Fruit fly (Drosophila melanogaster) whole organism, adult: ENCODE data around the gene CG32320.

Experiments used
- CG11617 ChIP-seq: fragments of 200-800 bp; sonication (Bioruptor generic); optimal IDR thresholded peaks from 2 replicates; lab custom pipeline; 2017; ENCODE audit warnings: mild to moderate bottlenecking, missing biosample characterization, missing genetic modification reagents, missing genetic modification characterization
- CG12768 ChIP-seq: fragments of 200-800 bp; sonication (Bioruptor generic); optimal IDR thresholded peaks from 2 replicates; lab custom pipeline; 2017; ENCODE audit warnings: missing biosample characterization, missing genetic modification characterization, mild to moderate bottlenecking, moderate library complexity, missing genetic modification reagents
- CG14711 ChIP-seq: fragments of 200-800 bp; sonication (Bioruptor generic); optimal IDR thresholded peaks from 2 replicates; lab custom pipeline; 2018; ENCODE audit warnings: missing biosample characterization, mild to moderate bottlenecking, missing genetic modification characterization, moderate library complexity
- CG1620 ChIP-seq: fragments of 200-800 bp; sonication (Bioruptor generic); optimal IDR thresholded peaks from 2 replicates; lab custom pipeline; 2016; ENCODE audit warnings: missing biosample characterization, missing genetic modification characterization
- CG33017 ChIP-seq: fragments of 200-800 bp; sonication (Bioruptor generic); optimal IDR thresholded peaks from 2 replicates; lab custom pipeline; 2018; ENCODE audit warnings: missing biosample characterization, mild to moderate bottlenecking, missing genetic modification characterization, moderate library complexity
- CG5204 ChIP-seq: fragments of 200-800 bp; sonication (Bioruptor generic); optimal IDR thresholded peaks from 2 replicates; lab custom pipeline; 2016; ENCODE audit warnings: missing biosample characterization, missing genetic modification characterization
- CG7045 ChIP-seq: fragments of 200-800 bp; sonication (Bioruptor generic); optimal IDR thresholded peaks from 2 replicates; lab custom pipeline; 2017; ENCODE audit warnings: missing biosample characterization, mild to moderate bottlenecking, missing genetic modification characterization
- CG7101 ChIP-seq: fragments of 200-800 bp; sonication (Bioruptor generic); optimal IDR thresholded peaks from 2 replicates; lab custom pipeline; 2018; ENCODE audit warnings: missing biosample characterization, mild to moderate bottlenecking, missing genetic modification characterization, moderate library complexity
- Clk ChIP-seq: fragments of 200-800 bp; sonication (Bioruptor generic); optimal IDR thresholded peaks from 2 replicates; lab custom pipeline; 2017; ENCODE audit warnings: missing biosample characterization, missing genetic modification characterization
- Crg-1 ChIP-seq: fragments of 200-800 bp; sonication (Bioruptor generic); optimal IDR thresholded peaks from 2 replicates; lab custom pipeline; 2016; ENCODE audit warnings: missing biosample characterization, missing genetic modification characterization
- Hr96 ChIP-seq: fragments of 200-800 bp; sonication (Bioruptor generic); optimal IDR thresholded peaks from 2 replicates; lab custom pipeline; 2016; ENCODE audit warnings: missing biosample characterization, missing genetic modification characterization
- Mnt ChIP-seq: fragments of 200-800 bp; sonication (Bioruptor generic); optimal IDR thresholded peaks from 2 replicates; lab custom pipeline; 2016; ENCODE audit warnings: missing biosample characterization, mild to moderate bottlenecking, missing genetic modification characterization
- bab1 ChIP-seq: fragments of 200-800 bp; sonication (Bioruptor generic); optimal IDR thresholded peaks from 3 replicates; lab custom pipeline; 2019; ENCODE audit warnings: missing biosample characterization, mild to moderate bottlenecking, missing genetic modification characterization, moderate library complexity
- cic ChIP-seq: fragments of 200-800 bp; sonication (Bioruptor generic); optimal IDR thresholded peaks from 2 replicates; lab custom pipeline; 2017; ENCODE audit warnings: missing biosample characterization, mild to moderate bottlenecking, missing genetic modification characterization, moderate library complexity
- cnc ChIP-seq, 2 experiments: fragments of >200 bp; optimal IDR thresholded peaks; 2 replicates each; lab custom pipeline; 2017
- kay ChIP-seq: fragments of 200-800 bp; sonication (Bioruptor generic); peaks from one replicate; lab custom pipeline; 2016; ENCODE audit warnings: missing biosample characterization, missing genetic modification characterization, borderline replicate concordance
- ovo ChIP-seq: fragments of 200-800 bp; sonication (Bioruptor generic); optimal IDR thresholded peaks from 2 replicates; lab custom pipeline; 2016; ENCODE audit warnings: missing biosample characterization, missing genetic modification characterization
- pad ChIP-seq: fragments of 200-800 bp; sonication (Bioruptor generic); optimal IDR thresholded peaks from 3 replicates; lab custom pipeline; 2017; ENCODE audit warnings: missing biosample characterization, missing genetic modification characterization, mild to moderate bottlenecking, moderate library complexity, missing genetic modification reagents
- tj ChIP-seq: fragments of 200-800 bp; sonication (Bioruptor generic); optimal IDR thresholded peaks from 3 replicates; lab custom pipeline; 2017; ENCODE audit warnings: missing biosample characterization, mild to moderate bottlenecking, missing genetic modification characterization, moderate library complexity
- toe ChIP-seq: fragments of 200-800 bp; sonication (Bioruptor generic); optimal IDR thresholded peaks from 2 replicates; lab custom pipeline; 2016; ENCODE audit warnings: missing biosample characterization, missing genetic modification characterization

CG32320 gene

DNA sequence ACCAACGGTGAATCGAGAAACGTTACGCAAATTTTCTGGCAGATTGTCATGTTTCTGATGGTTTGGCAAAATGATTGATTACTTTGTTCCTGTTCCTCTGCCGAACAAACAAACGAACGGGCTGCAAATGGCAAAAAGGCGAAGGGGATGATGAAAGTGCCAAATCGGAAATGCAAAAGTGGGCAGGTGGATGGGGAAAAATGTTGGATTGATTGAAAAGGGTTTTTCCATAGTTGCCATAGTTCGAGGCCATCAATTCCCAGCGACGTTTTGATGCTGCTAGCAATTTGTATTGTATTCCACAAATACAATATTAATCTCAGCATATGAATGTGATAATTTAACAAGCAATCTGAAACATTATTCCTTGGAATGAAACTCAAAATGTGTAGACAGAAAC lies 17.5 kb downstream of the CG32320 start, which contains the start of gene FucTD:
Gene FucTD, plus strand, starts transcription at position 301 of the 400 bp plus-strand sequence.
- TF ChIP-seq ovo = no peak

dm6 chr3L:1417898-1418297 lies 19.5 kb downstream of the CG32320 start:
- TF ChIP-seq cic (GFP tag; lab: Kevin White, UChicago) = no peak
- no peak for TF ChIP-seq CG7045 (GFP tag; lab: Kevin White, UChicago)
- no peak for TF ChIP-seq bab1 (GFP tag; lab: Kevin White, UChicago)
- no peak for TF ChIP-seq kay
- no peak for TF ChIP-seq CG11617
- no peak for TF ChIP-seq Clk
- TF ChIP-seq Crg-1 (GFP tag; lab: Kevin White, UChicago) = no peak

DNA sequence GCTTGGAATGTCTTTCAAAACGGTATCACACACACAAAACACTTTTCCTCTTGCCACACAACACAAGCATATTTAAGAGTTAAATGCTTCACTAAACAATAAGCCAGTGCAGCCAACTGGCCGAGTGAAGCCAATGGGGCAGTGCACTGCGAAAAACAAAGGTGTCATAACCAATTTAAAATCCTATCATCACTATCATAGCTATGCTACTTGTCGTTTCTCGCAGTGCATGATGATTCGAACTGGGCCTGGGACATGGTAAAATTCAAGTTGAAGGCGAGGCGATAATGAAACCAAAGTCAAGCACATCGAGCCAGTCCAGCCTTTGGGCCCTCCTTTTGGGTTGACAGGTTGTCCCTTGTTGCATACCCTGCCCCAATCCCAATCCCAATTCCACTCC lies 20.4 kb downstream of the CG32320 start:
- TF ChIP-seq CG1620 (GFP tag; lab: Kevin White, UChicago) (no peak), CG12768 (GFP tag; lab: Kevin White, UChicago) (no peak), Clk (no peak), CG7101 (tag; lab: Kevin White, UChicago) (no peak), Mnt (GFP tag; lab: Kevin White, UChicago) (no peak), cnc (optimal IDR thresholded peaks at IDR 0.05; lab: Kevin White, UChicago) (no peak), pad (no peak), CG33017 (tag; lab: Kevin White, UChicago) (no peak), Hr96 (GFP tag; lab: Kevin White, UChicago) (no peak), ovo (no peak), tj (GFP tag; lab: Kevin White, UChicago) (no peak), CG5204 (GFP tag; lab: Kevin White, UChicago) (no peak), CG14711 (no peak)

DNA sequence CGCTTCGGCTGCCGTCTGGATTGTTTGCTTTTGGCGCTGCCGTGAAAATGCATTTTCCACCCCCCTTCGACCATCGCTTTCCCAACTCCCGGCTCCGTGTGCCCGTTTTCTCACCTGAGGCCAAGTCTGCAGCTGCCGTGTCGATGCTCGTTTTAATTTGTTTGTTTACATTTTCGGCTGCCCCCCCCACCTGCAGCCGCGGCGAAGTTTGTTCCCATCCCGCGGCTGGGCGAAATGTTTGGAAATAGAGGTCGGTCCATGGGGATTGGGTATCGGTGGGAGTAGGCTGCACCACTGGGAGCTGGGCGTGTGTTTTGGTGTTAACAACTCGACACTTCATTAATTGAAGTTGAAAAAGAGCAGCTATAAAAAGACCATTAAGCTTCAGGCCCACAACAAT lies 21.5 kb downstream of the CG32320 start:
- no peak for TF ChIP-seq CG7101 (tag; lab: Kevin White, UChicago)
- no peak for TF ChIP-seq tj (GFP tag; lab: Kevin White, UChicago)
- TF ChIP-seq CG5204 (GFP tag; lab: Kevin White, UChicago) = no peak
- no peak for TF ChIP-seq CG11617
- no peak for TF ChIP-seq Clk
- no peak for TF ChIP-seq toe (GFP tag; lab: Kevin White, UChicago)
- TF ChIP-seq pad = no peak
- no peak for TF ChIP-seq ovo
- no peak for TF ChIP-seq CG12768 (GFP tag; lab: Kevin White, UChicago)
- TF ChIP-seq cic (GFP tag; lab: Kevin White, UChicago) = no peak
- no peak for TF ChIP-seq CG14711
- TF ChIP-seq Mnt (GFP tag; lab: Kevin White, UChicago) = no peak
- TF ChIP-seq cnc (optimal IDR thresholded peaks at IDR 0.05; lab: Kevin White, UChicago) = no peak
- TF ChIP-seq bab1 (GFP tag; lab: Kevin White, UChicago) = no peak
- TF ChIP-seq CG7045 (GFP tag; lab: Kevin White, UChicago) = no peak
- no peak for TF ChIP-seq CG1620 (GFP tag; lab: Kevin White, UChicago)

dm6 chr3L:1420950-1421349 lies 22.6 kb downstream of the CG32320 start:
- TF ChIP-seq tj (GFP tag; lab: Kevin White, UChicago) (no peak), Hr96 (GFP tag; lab: Kevin White, UChicago) (no peak), cic (GFP tag; lab: Kevin White, UChicago) (no peak), CG11617 (no peak), Mnt (GFP tag; lab: Kevin White, UChicago) (no peak), CG7045 (GFP tag; lab: Kevin White, UChicago) (no peak), bab1 (GFP tag; lab: Kevin White, UChicago) (no peak), CG5204 (GFP tag; lab: Kevin White, UChicago) (no peak), CG7101 (tag; lab: Kevin White, UChicago) (no peak), CG14711 (no peak), CG1620 (GFP tag; lab: Kevin White, UChicago) (no peak), Clk (no peak), Crg-1 (GFP tag; lab: Kevin White, UChicago) (no peak), toe (GFP tag; lab: Kevin White, UChicago) (no peak), ovo (no peak), CG33017 (tag; lab: Kevin White, UChicago) (no peak)

DNA sequence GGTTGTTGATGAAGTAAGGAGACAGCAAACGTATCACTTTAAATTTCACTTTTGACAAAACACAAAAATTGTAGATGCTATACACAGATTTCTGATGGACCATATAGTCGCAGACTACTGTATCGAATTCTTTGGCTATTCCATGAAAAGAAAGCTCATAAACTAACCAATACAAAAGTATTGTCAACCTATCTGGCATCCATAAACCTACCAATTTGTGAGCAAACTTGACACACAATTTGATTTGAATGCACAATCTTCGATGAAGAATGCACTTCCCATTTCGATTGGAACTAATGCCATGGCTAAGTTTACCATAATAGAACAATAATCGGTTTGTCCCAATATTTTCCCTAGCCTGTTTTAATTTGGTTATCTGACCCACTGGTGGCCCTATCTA lies 25.0 kb downstream of the CG32320 start, which contains the start of gene CG9173:
Gene CG9173, minus strand, starts transcription at position 101 of the 400 bp plus-strand sequence.
- TF ChIP-seq CG7101 (tag; lab: Kevin White, UChicago) (no peak), Mnt (GFP tag; lab: Kevin White, UChicago) (no peak), Hr96 (GFP tag; lab: Kevin White, UChicago) (no peak), CG14711 (no peak), CG5204 (GFP tag; lab: Kevin White, UChicago) (no peak), CG11617 (no peak), CG1620 (GFP tag; lab: Kevin White, UChicago) (no peak), kay (no peak), Clk (no peak), CG7045 (GFP tag; lab: Kevin White, UChicago) (no peak), tj (GFP tag; lab: Kevin White, UChicago) (no peak), bab1 (GFP tag; lab: Kevin White, UChicago) (no peak)

DNA sequence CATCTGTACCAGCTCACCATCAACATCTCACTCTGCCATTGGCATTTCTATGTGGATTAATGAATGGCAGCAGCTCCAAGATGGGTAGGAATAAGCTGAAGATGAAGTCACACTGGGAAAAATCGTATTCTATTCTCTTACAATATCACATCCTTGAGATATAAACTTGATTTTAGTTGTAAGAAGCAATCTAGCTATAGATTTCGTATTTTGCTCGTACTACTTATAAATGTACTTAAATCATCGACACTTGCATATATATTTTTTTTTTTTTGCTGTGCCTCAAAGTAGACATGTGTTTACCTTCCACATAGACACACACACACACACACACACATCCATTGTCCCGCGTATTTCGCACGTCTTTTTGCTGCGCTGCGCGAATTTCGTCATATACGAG lies 26.1 kb downstream of the CG32320 start:
- no peak for TF ChIP-seq CG5204 (GFP tag; lab: Kevin White, UChicago)
- TF ChIP-seq CG33017 (tag; lab: Kevin White, UChicago) = no peak
- TF ChIP-seq Hr96 (GFP tag; lab: Kevin White, UChicago) = no peak
- no peak for TF ChIP-seq toe (GFP tag; lab: Kevin White, UChicago)
- TF ChIP-seq CG12768 (GFP tag; lab: Kevin White, UChicago) = no peak
- TF ChIP-seq tj (GFP tag; lab: Kevin White, UChicago) = no peak
- TF ChIP-seq Crg-1 (GFP tag; lab: Kevin White, UChicago) = no peak
- no peak for TF ChIP-seq cic (GFP tag; lab: Kevin White, UChicago)
- TF ChIP-seq bab1 (GFP tag; lab: Kevin White, UChicago) = no peak
- TF ChIP-seq pad = no peak
- TF ChIP-seq Mnt (GFP tag; lab: Kevin White, UChicago) = no peak
- no peak for TF ChIP-seq CG11617
- TF ChIP-seq CG14711 = no peak
- TF ChIP-seq ovo = no peak
- no peak for TF ChIP-seq kay
- TF ChIP-seq CG1620 (GFP tag; lab: Kevin White, UChicago) = no peak
- no peak for TF ChIP-seq Clk
